Worm (Caenorhabditis elegans) whole organism, L3 larva: ENCODE results near the gene C25F9.10.

ENCODE experiments used
- ama-1 ChIP-seq: fragments of 150-350 bp; optimal IDR thresholded peaks from 2 replicates; lab custom pipeline; 2018
- ceh-16 ChIP-seq: sonication (generic microtip); optimal IDR thresholded peaks from 2 replicates; lab custom pipeline; 2017; ENCODE audit warnings: missing biosample characterization, missing genetic modification characterization
- elt-3 ChIP-seq, 3 experiments: fragments of 150-350 bp in 1 of 3; sonication (generic microtip) in 2 of 3; optimal IDR thresholded peaks; 2 replicates in 2 of 3; 4 replicates in 1 of 3; lab custom pipeline; 2014 to 2017; ENCODE audit warnings: missing biosample characterization in 3 of 3, missing genetic modification characterization in 3 of 3
- fos-1 ChIP-seq: fragments of 150-350 bp; optimal IDR thresholded peaks from 2 replicates; lab custom pipeline; 2014; ENCODE audit warnings: missing biosample characterization, missing genetic modification characterization
- lin-15B ChIP-seq: fragments of 150-350 bp; optimal IDR thresholded peaks from 2 replicates; lab custom pipeline; 2014; ENCODE audit warnings: missing biosample characterization, missing genetic modification characterization
- lin-39 ChIP-seq: fragments of 150-350 bp; optimal IDR thresholded peaks from 2 replicates; lab custom pipeline; 2018; ENCODE audit warnings: missing biosample characterization, missing genetic modification reagents, missing genetic modification characterization
- mdl-1 ChIP-seq: fragments of 150-350 bp; optimal IDR thresholded peaks from 2 replicates; lab custom pipeline; 2014; ENCODE audit warnings: missing biosample characterization, missing genetic modification characterization
- nhr-11 ChIP-seq: fragments of 150-350 bp; optimal IDR thresholded peaks from 2 replicates; lab custom pipeline; 2014; ENCODE audit warnings: missing biosample characterization, missing genetic modification characterization
- nhr-237 ChIP-seq: fragments of 150-350 bp; optimal IDR thresholded peaks from 2 replicates; lab custom pipeline; 2014; ENCODE audit warnings: missing biosample characterization, missing genetic modification characterization
- nhr-77 ChIP-seq: fragments of 150-350 bp; optimal IDR thresholded peaks from 2 replicates; lab custom pipeline; 2014; ENCODE audit warnings: missing biosample characterization, missing genetic modification characterization
- pqm-1 ChIP-seq: fragments of 150-350 bp; optimal IDR thresholded peaks from 2 replicates; lab custom pipeline; 2017; ENCODE audit warnings: missing biosample characterization, missing genetic modification characterization, inconsistent platforms
- snpc-4 ChIP-seq: fragments of 150-350 bp; optimal IDR thresholded peaks from 2 replicates; lab custom pipeline; 2014; ENCODE audit warnings: missing biosample characterization, missing genetic modification characterization
- unc-62 ChIP-seq: fragments of 150-350 bp; sonication (generic microtip); optimal IDR thresholded peaks from 4 replicates; lab custom pipeline; 2014; ENCODE audit warnings: missing biosample characterization, missing genetic modification reagents, missing genetic modification characterization

DNA sequence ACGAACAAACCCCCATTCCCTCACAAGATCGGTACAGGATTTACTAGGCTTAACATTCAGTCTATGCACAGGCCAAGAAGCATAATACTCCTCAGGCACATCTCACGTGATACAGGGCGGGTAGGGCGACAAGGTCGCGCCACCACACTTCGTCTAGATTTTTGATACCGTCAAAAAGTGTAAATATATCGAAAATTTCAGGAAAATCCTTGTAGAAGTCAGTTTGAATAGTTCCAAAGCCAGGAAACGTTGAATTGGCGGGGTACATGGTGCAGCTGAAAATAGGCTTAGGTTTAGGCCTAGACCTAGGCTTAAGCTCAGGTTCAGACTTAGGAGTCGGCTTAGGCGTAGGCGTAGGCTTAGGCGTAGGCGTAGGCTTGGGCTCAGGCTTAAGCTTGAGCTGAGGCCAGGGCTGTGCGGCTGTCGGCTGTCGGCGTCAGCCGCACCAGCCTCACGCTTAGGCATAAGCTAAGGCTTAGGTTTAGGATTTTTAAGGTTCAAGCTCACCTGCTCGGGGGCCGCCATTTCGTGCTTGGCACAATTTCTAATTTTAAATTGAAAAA, 24.9 kb downstream of the C25F9.10 start:
- TF ChIP-seq unc-62 (GFP tag; lab: Kevin White, UChicago) (no peak), pqm-1 (no peak), mdl-1 (tag; lab: Kevin White, UChicago) (no peak), ama-1 (no peak), lin-15B (no peak), nhr-237 (tag; lab: Kevin White, UChicago) (no peak), snpc-4 (tag; lab: Kevin White, UChicago) (no peak), lin-39 (tag; lab: Kevin White, UChicago) (no peak), fos-1 (tag; lab: Kevin White, UChicago) (no peak), nhr-11 (tag; lab: Kevin White, UChicago) (no peak), ceh-16 (tag; lab: Kevin White, UChicago) (no peak), elt-3 (tag; optimal IDR thresholded peaks at IDR 0.05; lab: Kevin White, UChicago) (no peak), nhr-77 (tag; lab: Kevin White, UChicago) (no peak)
